Worm (Caenorhabditis elegans) whole organism, L4 larva: Measurements from ENCODE around the gene vha-1.

ENCODE experiments used
- F37D6.2 ChIP-seq: sonication (generic microtip); optimal IDR thresholded peaks from 2 replicates; lab custom pipeline; 2016; ENCODE audit warnings: mild to moderate bottlenecking, missing genetic modification characterization, missing compliant biosample characterization
- T20F7.1 ChIP-seq: fragments of 200-800 bp; sonication (Bioruptor generic); optimal IDR thresholded peaks from 2 replicates; lab custom pipeline; 2018; ENCODE audit warnings: mild to moderate bottlenecking, missing genetic modification characterization, missing compliant biosample characterization
- T26A8.4 ChIP-seq: fragments of 200-800 bp; sonication (Bioruptor generic); IDR thresholded peaks from 2 replicates; pipeline ENCODE4 v1.3.6; 2022; ENCODE audit warnings: missing genetic modification characterization, missing compliant biosample characterization
- Y48G9A.11 ChIP-seq: fragments of 200-800 bp; sonication (Bioruptor generic); IDR thresholded peaks from 2 replicates; pipeline ENCODE4 v1.3.6; 2022; ENCODE audit warnings: missing genetic modification reagents, missing genetic modification characterization, missing compliant biosample characterization
- aha-1 ChIP-seq: fragments of 150-350 bp; peaks from one replicate; lab custom pipeline; 2014; ENCODE audit warnings: missing biosample characterization, missing genetic modification characterization
- ama-1 ChIP-seq: fragments of 150-350 bp; optimal IDR thresholded peaks from 2 replicates; lab custom pipeline; 2014; ENCODE audit warnings: inconsistent platforms, mixed read lengths
- arid-1 ChIP-seq: fragments of 200-800 bp; sonication (Bioruptor generic); conservative IDR thresholded peaks from 2 replicates; pipeline ENCODE4 v1.3.6; 2022; ENCODE audit warnings: missing genetic modification reagents, missing genetic modification characterization, missing compliant biosample characterization
- ceh-82 ChIP-seq: sonication (generic microtip); optimal IDR thresholded peaks from 2 replicates; lab custom pipeline; 2017; ENCODE audit warnings: missing biosample characterization, missing genetic modification characterization
- ctbp-1 ChIP-seq: fragments of 200-800 bp; sonication (Bioruptor generic); IDR thresholded peaks from 2 replicates; pipeline ENCODE4 v1.3.6; 2022; ENCODE audit warnings: missing genetic modification reagents, missing genetic modification characterization, missing compliant biosample characterization
- daf-16 ChIP-seq, 3 experiments: sonication (generic microtip); optimal IDR thresholded peaks; 2 replicates each; lab custom pipeline; 2016 to 2017; ENCODE audit warnings: missing genetic modification characterization in 3 of 3, missing genetic modification reagents in 3 of 3, mild to moderate bottlenecking in 2 of 3, missing compliant biosample characterization in 2 of 3, missing biosample characterization in 1 of 3, moderate library complexity in 1 of 3
- dmd-6 ChIP-seq: fragments of 200-800 bp; sonication (Bioruptor generic); IDR thresholded peaks from 2 replicates; pipeline ENCODE4 v1.3.6; 2022; ENCODE audit warnings: missing genetic modification reagents, missing genetic modification characterization, missing compliant biosample characterization
- dpl-1 ChIP-seq: fragments of 150-350 bp; optimal IDR thresholded peaks from 2 replicates; lab custom pipeline; 2014; ENCODE audit warnings: missing biosample characterization, missing genetic modification reagents, missing genetic modification characterization
- dve-1 ChIP-seq: sonication (generic microtip); optimal IDR thresholded peaks from 2 replicates; lab custom pipeline; 2017; ENCODE audit warnings: antibody characterized with exemption, mild to moderate bottlenecking, missing genetic modification characterization, missing compliant biosample characterization; ENCODE audit not compliant: insufficient read depth
- egl-43 ChIP-seq: fragments of 200-800 bp; sonication (Bioruptor generic); IDR thresholded peaks from 2 replicates; pipeline ENCODE4 v1.3.6; 2022; ENCODE audit warnings: missing genetic modification reagents, missing genetic modification characterization, missing compliant biosample characterization
- hlh-11 ChIP-seq: fragments of 200-800 bp; sonication (Bioruptor generic); optimal IDR thresholded peaks from 2 replicates; lab custom pipeline; 2018; ENCODE audit warnings: mild to moderate bottlenecking, missing genetic modification characterization, missing compliant biosample characterization
- hlh-30 ChIP-seq: sonication (generic microtip); optimal IDR thresholded peaks from 2 replicates; lab custom pipeline; 2017; ENCODE audit warnings: antibody characterized with exemption, mild to moderate bottlenecking, missing genetic modification characterization, missing compliant biosample characterization; ENCODE audit not compliant: insufficient read depth
- lim-7 ChIP-seq: fragments of 200-800 bp; sonication (Bioruptor generic); IDR thresholded peaks from 2 replicates; pipeline ENCODE4 v1.3.6; 2022; ENCODE audit warnings: missing genetic modification characterization, missing compliant biosample characterization
- lin-1 ChIP-seq: fragments of 200-800 bp; sonication (Bioruptor generic); IDR thresholded peaks from 2 replicates; pipeline ENCODE4 v1.3.6; 2022; ENCODE audit warnings: missing genetic modification reagents, missing genetic modification characterization, missing compliant biosample characterization
- lin-38 ChIP-seq: fragments of 200-800 bp; sonication (Bioruptor generic); IDR thresholded peaks from 2 replicates; pipeline ENCODE4 v1.3.6; 2022; ENCODE audit warnings: missing genetic modification reagents, missing genetic modification characterization, missing compliant biosample characterization
- lin-39 ChIP-seq: fragments of 150-350 bp; optimal IDR thresholded peaks from 2 replicates; lab custom pipeline; 2014; ENCODE audit warnings: missing biosample characterization, missing genetic modification reagents, missing genetic modification characterization
- lsy-2 ChIP-seq, 2 experiments: fragments of 150-350 bp in 1 of 2; sonication (generic microtip) in 1 of 2; optimal IDR thresholded peaks; 2 replicates each; lab custom pipeline; 2014 to 2017; ENCODE audit warnings: missing biosample characterization in 2 of 2, missing genetic modification characterization in 2 of 2
- madf-5 ChIP-seq, 2 experiments: fragments of 200-800 bp; sonication (Bioruptor generic); IDR thresholded peaks; 2 replicates each; pipeline ENCODE4 v1.3.6; 2022; ENCODE audit warnings: missing compliant biosample characterization in 2 of 2, missing genetic modification characterization in 2 of 2
- mdl-1 ChIP-seq, 2 experiments: fragments of 150-350 bp in 1 of 2; sonication (generic microtip) in 1 of 2; optimal IDR thresholded peaks; 2 replicates each; lab custom pipeline; 2014 to 2017; ENCODE audit warnings: missing biosample characterization in 2 of 2, missing genetic modification characterization in 2 of 2
- mep-1 ChIP-seq: fragments of 150-350 bp; sonication (generic microtip); optimal IDR thresholded peaks from 3 replicates; lab custom pipeline; 2014; ENCODE audit warnings: missing biosample characterization, missing genetic modification characterization
- mes-2 ChIP-seq: sonication (generic microtip); optimal IDR thresholded peaks from 2 replicates; lab custom pipeline; 2016; ENCODE audit warnings: missing genotype, mild to moderate bottlenecking, missing genetic modification characterization, missing compliant biosample characterization; ENCODE audit not compliant: poor library complexity, severe bottlenecking
- nhr-111 ChIP-seq: fragments of 200-800 bp; sonication (Bioruptor generic); optimal IDR thresholded peaks from 2 replicates; lab custom pipeline; 2018; ENCODE audit warnings: mild to moderate bottlenecking, missing genetic modification characterization, missing compliant biosample characterization
- nhr-25 ChIP-seq: sonication (generic microtip); optimal IDR thresholded peaks from 2 replicates; lab custom pipeline; 2017; ENCODE audit warnings: missing genetic modification characterization, mild to moderate bottlenecking, missing compliant biosample characterization, antibody characterized with exemption, moderate library complexity, borderline replicate concordance; ENCODE audit not compliant: insufficient read depth
- nhr-48 ChIP-seq: sonication (generic microtip); optimal IDR thresholded peaks from 2 replicates; lab custom pipeline; 2016; ENCODE audit warnings: mild to moderate bottlenecking, missing genetic modification characterization, missing compliant biosample characterization
- nhr-6 ChIP-seq: fragments of 150-350 bp; optimal IDR thresholded peaks from 2 replicates; lab custom pipeline; 2014; ENCODE audit warnings: missing biosample characterization, missing genetic modification characterization
- pha-4 ChIP-seq, 2 experiments: fragments of 150-350 bp in 1 of 2; fragments of 200-800 bp in 1 of 2; sonication (Bioruptor generic) in 1 of 2; IDR thresholded peaks in 1 of 2; optimal IDR thresholded peaks in 1 of 2; 2 replicates each; pipeline versions ENCODE4 v1.3.6 to Lab custom; 2014 to 2022; ENCODE audit warnings: missing genetic modification characterization in 2 of 2, missing genetic modification reagents in 2 of 2, missing biosample characterization in 1 of 2, missing compliant biosample characterization in 1 of 2
- pqm-1 ChIP-seq: sonication (generic microtip); optimal IDR thresholded peaks from 2 replicates; lab custom pipeline; 2017; ENCODE audit warnings: missing biosample characterization, missing genetic modification characterization
- rbr-2 ChIP-seq: sonication (generic microtip); optimal IDR thresholded peaks from 2 replicates; lab custom pipeline; 2016; ENCODE audit warnings: missing genotype, missing genetic modification characterization, missing compliant biosample characterization
- skn-1 ChIP-seq: fragments of 150-350 bp; optimal IDR thresholded peaks from 2 replicates; lab custom pipeline; 2014; ENCODE audit warnings: missing biosample characterization, missing genetic modification characterization
- unc-130 ChIP-seq: sonication (generic microtip); optimal IDR thresholded peaks from 2 replicates; lab custom pipeline; 2016; ENCODE audit warnings: missing genetic modification reagents, missing genetic modification characterization, missing compliant biosample characterization
- unc-62 ChIP-seq, 3 experiments: fragments of 150-350 bp in 1 of 3; sonication (generic microtip); optimal IDR thresholded peaks in 2 of 3; peaks in 1 of 3; 1 replicate in 1 of 3; 2 replicates in 2 of 3; lab custom pipeline; 2014 to 2017; ENCODE audit warnings: missing biosample characterization in 3 of 3, missing genetic modification characterization in 3 of 3, missing genetic modification reagents in 3 of 3, missing genotype in 1 of 3
- ztf-7 ChIP-seq: fragments of 150-350 bp; optimal IDR thresholded peaks from 2 replicates; lab custom pipeline; 2014; ENCODE audit warnings: missing biosample characterization, missing genetic modification characterization

Gene vha-1

ce11 chrIII:9826005-9826404, 45.0 kb downstream of the vha-1 start (continued):
- TF ChIP-seq T26A8.4 (GFP tag; lab: Robert Waterston, UW) (peak; percentile 7; the same call in 1 of the 2 replicates), mdl-1 (tag; optimal IDR thresholded peaks at IDR 0.05; lab: Kevin White, UChicago) (peak in 1 of 2 experiments; percentile 71), ama-1 (lab: Kevin White, UChicago) (peak; percentile 66), T20F7.1 (GFP tag; lab: Kevin White, UChicago) (peak; percentile 24), nhr-111 (GFP tag; lab: Kevin White, UChicago) (no peak), madf-5 (GFP tag; IDR thresholded peaks at IDR 0.05; lab: Robert Waterston, UW) (no peak)

ce11 chrIII:9827163-9827951, 46.3 kb downstream of the vha-1 start, which contains the start of the genes ZK632.10 and ZK632.11:
Gene ZK632.10, minus strand, starts transcription at chrIII:9827722.
Gene ZK632.11, plus strand, starts transcription at chrIII:9827915.
- TF ChIP-seq unc-130 (GFP tag; lab: Kevin White, UChicago) (peak; percentile 56), arid-1 (GFP tag; lab: Robert Waterston, UW) (no peak), T20F7.1 (GFP tag; lab: Kevin White, UChicago) (peak; percentile 32), lsy-2 (tag; optimal IDR thresholded peaks at IDR 0.05; lab: Kevin White, UChicago) (peak; percentile 61 to 98), dpl-1 (peak; percentile 40), dmd-6 (peak; percentile 52), pha-4 (GFP tag; IDR thresholded peaks at IDR 0.05; lab: Robert Waterston, UW) (no peak), pha-4 (tag; optimal IDR thresholded peaks at IDR 0.05; lab: Kevin White, UChicago) (peak; percentile 87), skn-1 (tag; lab: Kevin White, UChicago) (no peak), hlh-30 (tag; lab: Kevin White, UChicago) (peak; percentile 89), ztf-7 (tag; lab: Kevin White, UChicago) (peak; percentile 28), mes-2 (peak; percentile 80), nhr-25 (tag; lab: Kevin White, UChicago) (no peak), dve-1 (peak; percentile 44), lin-38 (peak; percentile 34), mep-1 (peak; percentile 53), Y48G9A.11 (GFP tag; lab: Robert Waterston, UW) (no peak), hlh-11 (tag; lab: Kevin White, UChicago) (peak; percentile 26), mdl-1 (tag; optimal IDR thresholded peaks at IDR 0.05; lab: Kevin White, UChicago) (peak; percentile 35 to 72), rbr-2 (tag; lab: Kevin White, UChicago) (peak; percentile 6), lim-7 (GFP tag; lab: Robert Waterston, UW) (peak; percentile 16; the same call in 1 of the 2 replicates), F37D6.2 (tag; lab: Kevin White, UChicago) (no peak), daf-16 (GFP tag; optimal IDR thresholded peaks at IDR 0.05; lab: Kevin White, UChicago) (peak in 1 of 2 experiments; percentile 27), daf-16 (tag; optimal IDR thresholded peaks at IDR 0.05; lab: Kevin White, UChicago) (peak; percentile 93), lin-1 (GFP tag; lab: Robert Waterston, UW) (0 out of 2 replicates have a peak, but pooled peaks have one; percentile 7), unc-62 (GFP tag; optimal IDR thresholded peaks at IDR 0.05 in 1 of 2; lab: Kevin White, UChicago) (peak in 1 of 2 experiments; percentile 74), unc-62 (tag; optimal IDR thresholded peaks at IDR 0.05; lab: Kevin White, UChicago) (no peak), ctbp-1 (GFP tag; lab: Robert Waterston, UW) (0 out of 2 replicates have a peak, but pooled peaks have one; percentile 28), madf-5 (GFP tag; IDR thresholded peaks at IDR 0.05; lab: Robert Waterston, UW) (no peak)
- TF ChIP-seq, all 104 proteins: peak for 20

ce11 chrIII:9830502-9830901, 49.4 kb downstream of the vha-1 start, which contains the start of gene ZK632.12:
Gene ZK632.12, plus strand, starts transcription at chrIII:9830802.
- TF ChIP-seq egl-43 (GFP tag; lab: Robert Waterston, UW) = no peak
- TF ChIP-seq lin-39 = no peak
- TF ChIP-seq ceh-82 (tag; lab: Kevin White, UChicago) = no peak
- no peak for TF ChIP-seq nhr-48 (tag; lab: Kevin White, UChicago)
- peak; percentile 48 for TF ChIP-seq nhr-6 (tag; lab: Kevin White, UChicago)
- peak; percentile 33 for TF ChIP-seq aha-1 (tag; lab: Kevin White, UChicago)
- no peak for TF ChIP-seq mdl-1 (tag; optimal IDR thresholded peaks at IDR 0.05; lab: Kevin White, UChicago)
- TF ChIP-seq hlh-11 (tag; lab: Kevin White, UChicago) = no peak
- no peak for TF ChIP-seq ama-1 (lab: Kevin White, UChicago)
- no peak for TF ChIP-seq hlh-30 (tag; lab: Kevin White, UChicago)
- peak in 1 of 2 experiments; percentile 15 for TF ChIP-seq lsy-2 (tag; optimal IDR thresholded peaks at IDR 0.05; lab: Kevin White, UChicago)
- peak; percentile 19 for TF ChIP-seq dve-1
- no peak for TF ChIP-seq pqm-1 (tag; lab: Kevin White, UChicago)
- no peak for TF ChIP-seq pha-4 (GFP tag; IDR thresholded peaks at IDR 0.05; lab: Robert Waterston, UW)
- peak; percentile 20 for TF ChIP-seq pha-4 (tag; optimal IDR thresholded peaks at IDR 0.05; lab: Kevin White, UChicago)
